Fruit fly (Drosophila melanogaster) S2 (cell line): Measurements from ENCODE around the gene Polr1B.

Experiments
- CG8478 ChIP-seq: fragments of >200 bp; optimal IDR thresholded peaks from 2 replicates; lab custom pipeline; 2018
- CTCF ChIP-seq, 2 experiments: fragments of >200 bp; optimal IDR thresholded peaks; 2 replicates each; lab custom pipeline; 2018

dm6 chr2L:425491-425890, 21.4 kb downstream of the Polr1B start:
- TF ChIP-seq CG8478 (no peak), CTCF (optimal IDR thresholded peaks at IDR 0.05; lab: Kevin White, UChicago) (no peak)
